Worm (Caenorhabditis elegans) whole organism, late embryonic: ENCODE data around the gene Y39A1A.10.
A peak's percentile ranks its signal among the peaks of the same experiment; 100 is the strongest.

Experiments used
- C08G9.2 ChIP-seq: sonication (generic microtip); optimal IDR thresholded peaks from 2 replicates; lab custom pipeline; 2016; ENCODE audit warnings: mild to moderate bottlenecking, missing genetic modification characterization, moderate library complexity, missing compliant biosample characterization
- C38D4.7 ChIP-seq: fragments of 200-800 bp; sonication (Bioruptor generic); optimal IDR thresholded peaks from 2 replicates; lab custom pipeline; 2018; ENCODE audit warnings: mild to moderate bottlenecking, missing genetic modification characterization, moderate library complexity, missing compliant biosample characterization
- K02D7.2 ChIP-seq: sonication (generic microtip); optimal IDR thresholded peaks from 2 replicates; lab custom pipeline; 2017; ENCODE audit warnings: mild to moderate bottlenecking, missing genetic modification characterization, missing compliant biosample characterization
- K09A11.1 ChIP-seq: sonication (generic microtip); optimal IDR thresholded peaks from 2 replicates; lab custom pipeline; 2017; ENCODE audit warnings: antibody characterized with exemption, mild to moderate bottlenecking, missing genetic modification characterization, missing compliant biosample characterization; ENCODE audit not compliant: insufficient read depth
- T23F11.4 ChIP-seq: fragments of 200-800 bp; sonication (Bioruptor generic); optimal IDR thresholded peaks from 2 replicates; lab custom pipeline; 2018; ENCODE audit warnings: mild to moderate bottlenecking, missing genetic modification characterization, missing compliant biosample characterization
- Y22D7AL.16 ChIP-seq: sonication (generic microtip); optimal IDR thresholded peaks from 2 replicates; lab custom pipeline; 2016; ENCODE audit warnings: missing genetic modification characterization, missing compliant biosample characterization
- ama-1 ChIP-seq: fragments of 150-350 bp; optimal IDR thresholded peaks from 2 replicates; lab custom pipeline; 2014
- ceh-2 ChIP-seq: sonication (generic microtip); optimal IDR thresholded peaks from 2 replicates; lab custom pipeline; 2016; ENCODE audit warnings: missing genotype, missing genetic modification characterization, missing compliant biosample characterization
- ceh-22 ChIP-seq: sonication (generic microtip); optimal IDR thresholded peaks from 2 replicates; lab custom pipeline; 2017; ENCODE audit warnings: missing biosample characterization, missing genetic modification characterization
- ceh-30 ChIP-seq: fragments of 150-350 bp; optimal IDR thresholded peaks from 2 replicates; lab custom pipeline; 2014; ENCODE audit warnings: missing biosample characterization, missing genetic modification characterization
- ceh-45 ChIP-seq: fragments of 200-800 bp; sonication (Bioruptor generic); IDR thresholded peaks from 2 replicates; pipeline ENCODE4 v1.3.6; 2022; ENCODE audit warnings: missing genetic modification reagents, missing genetic modification characterization, missing compliant biosample characterization
- dmd-4 ChIP-seq: sonication (generic microtip); optimal IDR thresholded peaks from 2 replicates; lab custom pipeline; 2016; ENCODE audit warnings: borderline replicate concordance, missing genetic modification characterization, missing compliant biosample characterization
- dve-1 ChIP-seq: sonication (generic microtip); optimal IDR thresholded peaks from 2 replicates; lab custom pipeline; 2017; ENCODE audit warnings: antibody characterized with exemption, mild to moderate bottlenecking, missing genetic modification characterization, missing compliant biosample characterization
- elt-4 ChIP-seq: sonication (generic microtip); optimal IDR thresholded peaks from 2 replicates; lab custom pipeline; 2016; ENCODE audit warnings: missing genetic modification characterization, missing compliant biosample characterization
- ets-4 ChIP-seq: sonication (generic microtip); optimal IDR thresholded peaks from 2 replicates; lab custom pipeline; 2016; ENCODE audit warnings: missing genetic modification characterization, missing compliant biosample characterization
- fax-1 ChIP-seq: sonication (generic microtip); optimal IDR thresholded peaks from 2 replicates; lab custom pipeline; 2016; ENCODE audit warnings: missing genotype, missing genetic modification characterization, missing compliant biosample characterization
- fkh-10 ChIP-seq: fragments of 150-350 bp; optimal IDR thresholded peaks from 2 replicates; lab custom pipeline; 2014; ENCODE audit warnings: missing biosample characterization, missing genetic modification reagents, missing genetic modification characterization
- fkh-6 ChIP-seq: sonication (generic microtip); optimal IDR thresholded peaks from 2 replicates; lab custom pipeline; 2016; ENCODE audit warnings: missing genetic modification characterization, missing compliant biosample characterization
- hlh-15 ChIP-seq: sonication (generic microtip); optimal IDR thresholded peaks from 2 replicates; lab custom pipeline; 2016; ENCODE audit warnings: missing genetic modification characterization, missing compliant biosample characterization
- hlh-30 ChIP-seq: sonication (generic microtip); optimal IDR thresholded peaks from 2 replicates; lab custom pipeline; 2017; ENCODE audit warnings: antibody characterized with exemption, missing genetic modification characterization, missing compliant biosample characterization; ENCODE audit not compliant: insufficient read depth
- hlh-6 ChIP-seq: sonication (generic microtip); optimal IDR thresholded peaks from 2 replicates; lab custom pipeline; 2016; ENCODE audit warnings: missing genotype, missing genetic modification characterization, missing compliant biosample characterization
- hlh-8 ChIP-seq: sonication (generic microtip); optimal IDR thresholded peaks from 2 replicates; lab custom pipeline; 2016; ENCODE audit warnings: missing genotype, missing genetic modification characterization, missing compliant biosample characterization
- lim-6 ChIP-seq: sonication (generic microtip); optimal IDR thresholded peaks from 2 replicates; lab custom pipeline; 2016; ENCODE audit warnings: missing genetic modification characterization, missing compliant biosample characterization
- nhr-232 ChIP-seq: sonication (generic microtip); optimal IDR thresholded peaks from 2 replicates; lab custom pipeline; 2016; ENCODE audit warnings: missing genetic modification characterization, missing compliant biosample characterization
- npax-4 ChIP-seq: sonication (generic microtip); optimal IDR thresholded peaks from 2 replicates; lab custom pipeline; 2016; ENCODE audit warnings: missing genetic modification characterization, missing compliant biosample characterization
- pag-3 ChIP-seq: sonication (generic microtip); optimal IDR thresholded peaks from 2 replicates; lab custom pipeline; 2016; ENCODE audit warnings: missing compliant biosample characterization, missing genetic modification characterization, borderline replicate concordance
- pax-1 ChIP-seq: fragments of 150-350 bp; optimal IDR thresholded peaks from 2 replicates; lab custom pipeline; 2014; ENCODE audit warnings: missing biosample characterization, missing genetic modification characterization
- pha-2 ChIP-seq: sonication (generic microtip); optimal IDR thresholded peaks from 2 replicates; lab custom pipeline; 2017; ENCODE audit warnings: mild to moderate bottlenecking, missing genetic modification characterization, missing compliant biosample characterization
- pha-4 ChIP-seq: fragments of 150-350 bp; optimal IDR thresholded peaks from 2 replicates; lab custom pipeline; 2018; ENCODE audit warnings: missing biosample characterization, missing genetic modification reagents, missing genetic modification characterization
- pros-1 ChIP-seq: fragments of 150-350 bp; optimal IDR thresholded peaks from 2 replicates; lab custom pipeline; 2014; ENCODE audit warnings: missing biosample characterization, missing genetic modification reagents, missing genetic modification characterization
- ref-2 ChIP-seq: sonication (generic microtip); optimal IDR thresholded peaks from 2 replicates; lab custom pipeline; 2016; ENCODE audit warnings: missing genetic modification characterization, missing compliant biosample characterization
- rnt-1 ChIP-seq: sonication (generic microtip); optimal IDR thresholded peaks from 2 replicates; lab custom pipeline; 2016; ENCODE audit warnings: missing genetic modification characterization, missing compliant biosample characterization
- sdc-2 ChIP-seq: sonication (generic microtip); optimal IDR thresholded peaks from 2 replicates; lab custom pipeline; 2016; ENCODE audit warnings: missing genotype, missing genetic modification characterization, missing compliant biosample characterization
- sox-4 ChIP-seq: sonication (generic microtip); optimal IDR thresholded peaks from 2 replicates; lab custom pipeline; 2017; ENCODE audit warnings: mild to moderate bottlenecking, missing genetic modification characterization, inconsistent platforms, missing compliant biosample characterization
- syd-9 ChIP-seq: sonication (generic microtip); optimal IDR thresholded peaks from 2 replicates; lab custom pipeline; 2016; ENCODE audit warnings: mild to moderate bottlenecking, missing genetic modification characterization, moderate library complexity, missing compliant biosample characterization
- tbx-2 ChIP-seq: sonication (generic microtip); optimal IDR thresholded peaks from 2 replicates; lab custom pipeline; 2016; ENCODE audit warnings: missing genetic modification characterization, missing compliant biosample characterization
- tbx-7 ChIP-seq: sonication (generic microtip); optimal IDR thresholded peaks from 2 replicates; lab custom pipeline; 2016; ENCODE audit warnings: missing genotype, missing genetic modification characterization, missing compliant biosample characterization
- ttx-3 ChIP-seq: sonication (generic microtip); optimal IDR thresholded peaks from 2 replicates; lab custom pipeline; 2016; ENCODE audit warnings: missing genetic modification reagents, missing genetic modification characterization, missing compliant biosample characterization
- unc-55 ChIP-seq: sonication (generic microtip); optimal IDR thresholded peaks from 2 replicates; lab custom pipeline; 2017; ENCODE audit warnings: missing biosample characterization, missing genetic modification reagents, missing genetic modification characterization

Y39A1A.10 gene

DNA sequence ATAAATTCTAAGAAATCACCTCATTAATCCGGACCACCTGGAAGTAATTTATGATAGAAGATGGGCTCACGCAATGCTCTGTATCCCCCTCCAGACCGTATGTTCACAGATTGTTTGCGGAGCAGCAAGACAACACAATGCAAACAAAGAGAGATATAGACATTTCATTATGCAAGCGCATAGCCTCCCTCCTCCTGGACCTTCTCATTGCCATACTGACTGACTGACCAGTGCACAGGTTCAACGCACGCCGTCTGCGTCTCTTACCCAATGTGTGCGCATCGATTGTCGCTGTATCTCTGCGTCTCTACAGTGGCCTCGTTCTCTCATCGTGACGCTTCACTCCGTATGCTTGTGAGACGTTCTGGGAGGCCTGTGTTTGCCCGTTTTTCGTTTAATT, 19.1 kb downstream of the Y39A1A.10 start (continued):
- TF ChIP-seq tbx-2 (tag; lab: Kevin White, UChicago), result peak; percentile 75
- no peak for TF ChIP-seq ttx-3
- TF ChIP-seq pha-4 (tag; lab: Kevin White, UChicago), result no peak
- TF ChIP-seq C38D4.7 (GFP tag; lab: Kevin White, UChicago), result no peak
- TF ChIP-seq elt-4 (tag; lab: Kevin White, UChicago), result no peak
- TF ChIP-seq C08G9.2 (tag; lab: Kevin White, UChicago), result peak; percentile 4
- TF ChIP-seq nhr-232, result no peak
- no peak for TF ChIP-seq tbx-7
- no peak for TF ChIP-seq sox-4 (tag; lab: Kevin White, UChicago)
- TF ChIP-seq ceh-30, result no peak
- peak; percentile 90 for TF ChIP-seq unc-55
- TF ChIP-seq lim-6 (tag; lab: Kevin White, UChicago), result no peak
- no peak for TF ChIP-seq npax-4 (tag; lab: Kevin White, UChicago)
- no peak for TF ChIP-seq K09A11.1 (tag; lab: Kevin White, UChicago)
- no peak for TF ChIP-seq ceh-22 (tag; lab: Kevin White, UChicago)
- TF ChIP-seq sdc-2, result no peak
- peak; percentile 80 for TF ChIP-seq hlh-30 (tag; lab: Kevin White, UChicago)
- TF ChIP-seq K02D7.2 (tag; lab: Kevin White, UChicago), result no peak
- no peak for TF ChIP-seq dmd-4 (tag; lab: Kevin White, UChicago)
- TF ChIP-seq ref-2, result peak; percentile 50
- TF ChIP-seq ceh-45, result no peak
- no peak for TF ChIP-seq fkh-10 (GFP tag; lab: Kevin White, UChicago)
- TF ChIP-seq pag-3 (tag; lab: Kevin White, UChicago), result no peak
- no peak for TF ChIP-seq Y22D7AL.16 (tag; lab: Kevin White, UChicago)

- no peak for TF ChIP-seq dve-1
- no peak for TF ChIP-seq ceh-2 (tag; lab: Kevin White, UChicago)
- no peak for TF ChIP-seq C08G9.2 (tag; lab: Kevin White, UChicago)
- no peak for TF ChIP-seq pha-2 (tag; lab: Kevin White, UChicago)
- TF ChIP-seq hlh-15 (tag; lab: Kevin White, UChicago), result no peak
- TF ChIP-seq ama-1 (lab: Kevin White, UChicago), result no peak
- TF ChIP-seq pros-1 (tag; lab: Kevin White, UChicago), result no peak
- TF ChIP-seq ets-4 (tag; lab: Kevin White, UChicago), result no peak
- TF ChIP-seq dmd-4 (tag; lab: Kevin White, UChicago), result no peak
- TF ChIP-seq hlh-6 (tag; lab: Kevin White, UChicago), result no peak
- TF ChIP-seq T23F11.4 (GFP tag; lab: Kevin White, UChicago), result no peak
- TF ChIP-seq, all 69 proteins: peak for 0
Observed at ce11 chrIII:10652833-10653232, 20.3 kb downstream of the Y39A1A.10 start.

ce11 chrIII:10653479-10653878, 21.0 kb downstream of the Y39A1A.10 start:
- TF ChIP-seq pax-1 (tag; lab: Kevin White, UChicago) (no peak), hlh-6 (tag; lab: Kevin White, UChicago) (no peak), C38D4.7 (GFP tag; lab: Kevin White, UChicago) (no peak), dmd-4 (tag; lab: Kevin White, UChicago) (no peak), syd-9 (tag; lab: Kevin White, UChicago) (no peak), ceh-30 (no peak), K09A11.1 (tag; lab: Kevin White, UChicago) (no peak), hlh-8 (no peak), fax-1 (no peak), Y22D7AL.16 (tag; lab: Kevin White, UChicago) (no peak), rnt-1 (tag; lab: Kevin White, UChicago) (no peak), pag-3 (tag; lab: Kevin White, UChicago) (no peak), fkh-6 (tag; lab: Kevin White, UChicago) (no peak)
